Fruit fly (Drosophila melanogaster) whole organism, wandering third instar larva: ENCODE measurements around the gene Tnpo-SR.

Source experiments
- Hr83 ChIP-seq: fragments of 200-300 bp; sonication (Bioruptor generic); optimal IDR thresholded peaks from 2 replicates; lab custom pipeline; 2016; ENCODE audit warnings: missing biosample characterization, mild to moderate bottlenecking, missing genetic modification characterization, moderate library complexity; ENCODE audit not compliant: poor library complexity, severe bottlenecking
- Jra ChIP-seq: sonication (Bioruptor generic); optimal IDR thresholded peaks from 2 replicates; lab custom pipeline; 2016; ENCODE audit warnings: missing biosample characterization, missing genetic modification characterization
- Mio ChIP-seq: sonication (Bioruptor generic); optimal IDR thresholded peaks from 2 replicates; lab custom pipeline; 2016; ENCODE audit warnings: missing biosample characterization, missing genetic modification characterization
- Myc ChIP-seq: fragments of >200 bp; optimal IDR thresholded peaks from 2 replicates; lab custom pipeline; 2017
- OdsH ChIP-seq: fragments of 200-800 bp; sonication (Bioruptor generic); optimal IDR thresholded peaks from 2 replicates; lab custom pipeline; 2016; ENCODE audit warnings: missing biosample characterization, mild to moderate bottlenecking, missing genetic modification characterization
- Vsx2 ChIP-seq: fragments of 200-300, 225-300 bp; sonication (Bioruptor generic); optimal IDR thresholded peaks from 2 replicates; lab custom pipeline; 2018; ENCODE audit warnings: missing biosample characterization, missing genetic modification characterization; ENCODE audit not compliant: partially characterized antibody
- dsf ChIP-seq: sonication (Bioruptor generic); optimal IDR thresholded peaks from 2 replicates; lab custom pipeline; 2016; ENCODE audit warnings: missing biosample characterization, missing genetic modification characterization, borderline replicate concordance
- h ChIP-seq: fragments of 200-800 bp; sonication (Bioruptor generic); optimal IDR thresholded peaks from 3 replicates; lab custom pipeline; 2016; ENCODE audit warnings: missing biosample characterization, mild to moderate bottlenecking, missing genetic modification characterization
- pan ChIP-seq: fragments of >200 bp; optimal IDR thresholded peaks from 2 replicates; lab custom pipeline; 2017
- rgr ChIP-seq: fragments of 200-800 bp; sonication (Bioruptor generic); optimal IDR thresholded peaks from 3 replicates; lab custom pipeline; 2016; ENCODE audit warnings: missing biosample characterization, mild to moderate bottlenecking, missing genetic modification characterization
- usp ChIP-seq: fragments of >200 bp; optimal IDR thresholded peaks from 2 replicates; lab custom pipeline; 2017; ENCODE audit warnings: missing biosample characterization, missing genetic modification characterization

dm6 chr2L:2724459-2724858 lies 35.3 kb upstream of the Tnpo-SR start:
- TF ChIP-seq pan (no peak), usp (GFP tag; lab: Kevin White, UChicago) (no peak), Jra (GFP tag; lab: Kevin White, UChicago) (no peak), dsf (GFP tag; lab: Kevin White, UChicago) (no peak), Mio (GFP tag; lab: Kevin White, UChicago) (no peak), h (no peak), Vsx2 (no peak), OdsH (no peak), Myc (lab: Kevin White, UChicago) (peak; percentile 54), rgr (GFP tag; lab: Kevin White, UChicago) (no peak), Hr83 (no peak)
